Fruit fly (Drosophila melanogaster): ENCODE measurements around the gene CG9915.

Gene CG9915

dm6 chrX:16270795-16271194 is 42.1 kb downstream of the CG9915 start, which contains the start of gene Mfe2 (continued):
- peak; percentile 84 to 85 for TF ChIP-seq ss (GFP tag; optimal IDR thresholded peaks at IDR 0.05)
- TF ChIP-seq CG11762 (GFP tag; optimal IDR thresholded peaks at IDR 0.05; ENCODE audit: insufficient read depth): no peak
- TF ChIP-seq OdsH (GFP tag; optimal IDR thresholded peaks at IDR 0.05): no peak
- TF ChIP-seq CG11294 (GFP tag; IDR thresholded peaks at IDR 0.05): no peak
- TF ChIP-seq CG8119 (GFP tag; IDR thresholded peaks at IDR 0.05): no peak; the same call in 2 of the 3 replicates
- peak; percentile 20 for TF ChIP-seq CG3032 (tag; optimal IDR thresholded peaks at IDR 0.05)
- peak; percentile 35 for TF ChIP-seq cyc (GFP tag; optimal IDR thresholded peaks at IDR 0.05)
- peak; percentile 16 for TF ChIP-seq Ets21C (GFP tag; optimal IDR thresholded peaks at IDR 0.05)
- peak; percentile 52 for TF ChIP-seq CG6808 (GFP tag; optimal IDR thresholded peaks at IDR 0.05)
- no peak for TF ChIP-seq CG8632 (GFP tag; optimal IDR thresholded peaks at IDR 0.05)
- peak; percentile 13 for TF ChIP-seq fd85E (GFP tag; optimal IDR thresholded peaks at IDR 0.05)
- TF ChIP-seq CG6792 (GFP tag; optimal IDR thresholded peaks at IDR 0.05): no peak
- peak; percentile 42 for TF ChIP-seq esn (GFP tag; optimal IDR thresholded peaks at IDR 0.05)
- TF ChIP-seq CG10631 (GFP tag; optimal IDR thresholded peaks at IDR 0.05): peak; percentile 28
- TF ChIP-seq svp (GFP tag): peak; percentile 89
- TF ChIP-seq Hr38 (GFP tag; optimal IDR thresholded peaks at IDR 0.05): no peak
- no peak for TF ChIP-seq CG16779 (tag; optimal IDR thresholded peaks at IDR 0.05)
- no peak for TF ChIP-seq Eip93F (GFP tag; optimal IDR thresholded peaks at IDR 0.05)
- TF ChIP-seq CG10669 (GFP tag; optimal IDR thresholded peaks at IDR 0.05): peak; percentile 42
- TF ChIP-seq Sox15 (GFP tag; optimal IDR thresholded peaks at IDR 0.05): no peak
- TF ChIP-seq dac (GFP tag; optimal IDR thresholded peaks at IDR 0.05): no peak
- TF ChIP-seq lz (GFP tag; optimal IDR thresholded peaks at IDR 0.05): peak; percentile 12
- TF ChIP-seq pdm3 (GFP tag; optimal IDR thresholded peaks at IDR 0.05): no peak
- peak; percentile 62 for TF ChIP-seq CG1621 (tag; optimal IDR thresholded peaks at IDR 0.05)
- peak; percentile 70 for TF ChIP-seq CG6276 (GFP tag; optimal IDR thresholded peaks at IDR 0.05)
- TF ChIP-seq Hr39 (GFP tag; optimal IDR thresholded peaks at IDR 0.05): peak; percentile 45

- TF ChIP-seq cyc (GFP tag; optimal IDR thresholded peaks at IDR 0.05): no peak
- TF ChIP-seq CG3919 (GFP tag; optimal IDR thresholded peaks at IDR 0.05): no peak
- TF ChIP-seq lz (GFP tag; optimal IDR thresholded peaks at IDR 0.05): no peak
- TF ChIP-seq CG4318 (GFP tag; optimal IDR thresholded peaks at IDR 0.05): no peak
- no peak for TF ChIP-seq CG11294 (GFP tag; IDR thresholded peaks at IDR 0.05)
- no peak for TF ChIP-seq eg (GFP tag; IDR thresholded peaks at IDR 0.05)
- no peak for TF ChIP-seq svp (GFP tag)
- TF ChIP-seq CG8319 (GFP tag; optimal IDR thresholded peaks at IDR 0.05): no peak
- no peak for TF ChIP-seq CG15336 (GFP tag; IDR thresholded peaks at IDR 0.05)
- no peak for TF ChIP-seq Sox15 (GFP tag; optimal IDR thresholded peaks at IDR 0.05)
- no peak for TF ChIP-seq pdm3 (GFP tag; optimal IDR thresholded peaks at IDR 0.05)
- TF ChIP-seq net (GFP tag; optimal IDR thresholded peaks at IDR 0.05): no peak
These were observed 46.5 kb downstream of the CG9915 start, which contains the start of gene CG12507 for dm6 chrX:16266437-16266836. TSS of gene CG12507 (minus strand) at chrX:16266537.

- TF ChIP-seq Eip78C (GFP tag): peak; percentile 90
- no peak for TF ChIP-seq fd85E (GFP tag; optimal IDR thresholded peaks at IDR 0.05)
- no peak for TF ChIP-seq dac (GFP tag; optimal IDR thresholded peaks at IDR 0.05)
- TF ChIP-seq CG6276 (GFP tag; optimal IDR thresholded peaks at IDR 0.05): no peak
- TF ChIP-seq ss (GFP tag; optimal IDR thresholded peaks at IDR 0.05): peak; percentile 62 to 73
- peak; percentile 29 for TF ChIP-seq net (GFP tag; optimal IDR thresholded peaks at IDR 0.05)
- peak; percentile 60 for TF ChIP-seq acj6 (GFP tag; optimal IDR thresholded peaks at IDR 0.05)
- TF ChIP-seq CG4318 (GFP tag; optimal IDR thresholded peaks at IDR 0.05): no peak
- peak; percentile 65 for TF ChIP-seq CG3919 (GFP tag; optimal IDR thresholded peaks at IDR 0.05)
- no peak for TF ChIP-seq CG16779 (tag; optimal IDR thresholded peaks at IDR 0.05)
- no peak for TF ChIP-seq Blimp-1 (GFP tag; optimal IDR thresholded peaks at IDR 0.05)
- TF ChIP-seq Lpt (GFP tag; optimal IDR thresholded peaks at IDR 0.05): no peak
- TF ChIP-seq Ets21C (GFP tag; optimal IDR thresholded peaks at IDR 0.05): peak; percentile 18
- peak; percentile 49 for TF ChIP-seq Hr4 (GFP tag; optimal IDR thresholded peaks at IDR 0.05)
- peak; percentile 59 for TF ChIP-seq Eip75B (GFP tag; optimal IDR thresholded peaks at IDR 0.05)
- TF ChIP-seq Sox15 (GFP tag; optimal IDR thresholded peaks at IDR 0.05): peak; percentile 10
- TF ChIP-seq CG15336 (GFP tag; IDR thresholded peaks at IDR 0.05): peak; percentile 66
- peak; percentile 62 for TF ChIP-seq OdsH (GFP tag; optimal IDR thresholded peaks at IDR 0.05)
- TF ChIP-seq topi (GFP tag; optimal IDR thresholded peaks at IDR 0.05): peak; percentile 53
- TF ChIP-seq CG10631 (GFP tag; optimal IDR thresholded peaks at IDR 0.05): peak; percentile 50
- peak; percentile 54 for TF ChIP-seq lz (GFP tag; optimal IDR thresholded peaks at IDR 0.05)
- peak; percentile 42; the same call in 2 of the 3 replicates for TF ChIP-seq eg (GFP tag; IDR thresholded peaks at IDR 0.05)
- peak; percentile 27 for TF ChIP-seq CG9139 (GFP tag; optimal IDR thresholded peaks at IDR 0.05)
- TF ChIP-seq CG11762 (GFP tag; optimal IDR thresholded peaks at IDR 0.05; ENCODE audit: insufficient read depth): peak; percentile 29
- TF ChIP-seq CG6808 (GFP tag; optimal IDR thresholded peaks at IDR 0.05): peak; percentile 60
- TF ChIP-seq Gug (GFP tag; IDR thresholded peaks at IDR 0.05): no peak; the same call in 1 of the 2 replicates
- TF ChIP-seq svp (GFP tag): peak; percentile 86
- peak; percentile 40 for TF ChIP-seq CG8319 (GFP tag; optimal IDR thresholded peaks at IDR 0.05)
- no peak for TF ChIP-seq Hr38 (GFP tag; optimal IDR thresholded peaks at IDR 0.05)
- peak; percentile 51 for TF ChIP-seq CG7368 (GFP tag; optimal IDR thresholded peaks at IDR 0.05)
- no peak for TF ChIP-seq fkh (GFP tag; optimal IDR thresholded peaks at IDR 0.05)
- TF ChIP-seq CG6163 (GFP tag; IDR thresholded peaks at IDR 0.05): peak; percentile 79
- TF ChIP-seq CG10669 (GFP tag; optimal IDR thresholded peaks at IDR 0.05): peak; percentile 65
- TF ChIP-seq Eip93F (GFP tag; optimal IDR thresholded peaks at IDR 0.05): peak; percentile 9
- TF ChIP-seq cyc (GFP tag; optimal IDR thresholded peaks at IDR 0.05): peak; percentile 59
These were observed 49.5 kb downstream of the CG9915 start for dm6 chrX:16263415-16263814.

Measured in whole organism, prepupa.